Worm (Caenorhabditis elegans) whole organism, L1 larva: ENCODE data around the gene hsp-4.

Experiments used
- aly-2 ChIP-seq: fragments of 150-350 bp; optimal IDR thresholded peaks from 2 replicates; lab custom pipeline; 2014; ENCODE audit warnings: missing biosample characterization, missing genetic modification characterization
- ama-1 ChIP-seq: fragments of 150-350 bp; optimal IDR thresholded peaks from 2 replicates; lab custom pipeline; 2014
- elt-3 ChIP-seq, 6 experiments: fragments of 150-350 bp in 1 of 6; sonication (generic microtip); optimal IDR thresholded peaks; 2 replicates each; lab custom pipeline; 2017 to 2018; ENCODE audit warnings: missing biosample characterization in 6 of 6, missing genetic modification characterization in 6 of 6, inconsistent platforms in 1 of 6
- lin-13 ChIP-seq: fragments of 150-350 bp; optimal IDR thresholded peaks from 2 replicates; lab custom pipeline; 2014; ENCODE audit warnings: missing biosample characterization, missing genetic modification reagents, missing genetic modification characterization
- lin-35 ChIP-seq, 2 experiments: fragments of 150-350 bp; optimal IDR thresholded peaks; 2 replicates each; lab custom pipeline; 2014; ENCODE audit warnings: missing biosample characterization in 2 of 2, missing genetic modification characterization in 2 of 2, missing genetic modification reagents in 2 of 2
- mep-1 ChIP-seq: fragments of 150-350 bp; optimal IDR thresholded peaks from 2 replicates; lab custom pipeline; 2014; ENCODE audit warnings: missing biosample characterization, missing genetic modification characterization
- nhr-76 ChIP-seq: sonication (generic microtip); optimal IDR thresholded peaks from 2 replicates; lab custom pipeline; 2017; ENCODE audit warnings: missing biosample characterization, missing genetic modification characterization
- pqm-1 ChIP-seq: sonication (generic microtip); optimal IDR thresholded peaks from 3 replicates; lab custom pipeline; 2017; ENCODE audit warnings: missing biosample characterization, missing genetic modification characterization
- skn-1 ChIP-seq: fragments of 150-350 bp; optimal IDR thresholded peaks from 2 replicates; lab custom pipeline; 2014; ENCODE audit warnings: missing biosample characterization, missing genetic modification characterization
- tlp-1 ChIP-seq: fragments of 150-350 bp; optimal IDR thresholded peaks from 2 replicates; lab custom pipeline; 2014; ENCODE audit warnings: missing biosample characterization, missing genetic modification characterization

DNA sequence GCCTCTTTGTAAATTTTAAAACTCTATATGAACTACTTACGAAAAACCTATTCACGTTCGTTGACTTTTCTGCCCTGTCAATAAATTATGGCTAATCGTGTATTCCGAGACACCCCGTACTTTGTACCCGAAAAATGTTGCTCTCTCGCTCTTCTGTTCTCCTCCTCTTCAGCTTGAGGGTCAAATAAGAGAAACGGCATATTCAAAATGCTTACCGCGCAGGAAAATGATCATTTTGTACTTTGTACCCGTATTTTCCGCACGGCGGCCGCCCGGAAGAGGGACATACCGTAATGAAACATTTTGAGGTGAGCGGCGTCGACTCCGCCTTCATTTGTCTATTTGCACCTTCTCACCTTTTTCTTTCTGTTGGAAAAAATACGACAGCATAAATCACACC, 8.8 kb downstream of the hsp-4 start:
- TF ChIP-seq lin-35 (GFP tag; optimal IDR thresholded peaks at IDR 0.05; lab: Kevin White, UChicago) (no peak), aly-2 (no peak), mep-1 (tag; lab: Kevin White, UChicago) (no peak), elt-3 (tag; optimal IDR thresholded peaks at IDR 0.05; lab: Kevin White, UChicago) (no peak), pqm-1 (tag; lab: Kevin White, UChicago) (no peak), nhr-76 (tag; lab: Kevin White, UChicago) (no peak), skn-1 (tag; lab: Kevin White, UChicago) (no peak), ama-1 (lab: Kevin White, UChicago) (peak; percentile 4), lin-13 (GFP tag; lab: Kevin White, UChicago) (no peak), tlp-1 (tag; lab: Kevin White, UChicago) (no peak)
